Worm (Caenorhabditis elegans) whole organism, mixed stage, embryonic: ENCODE data around the gene srg-21.

Source experiments
- bed-3 ChIP-seq: fragments of 200-800 bp; sonication (Bioruptor generic); optimal IDR thresholded peaks from 3 replicates; lab custom pipeline; 2018; ENCODE audit warnings: mild to moderate bottlenecking, missing genetic modification characterization, moderate library complexity, missing compliant biosample characterization
- blmp-1 ChIP-seq: fragments of 150-350 bp; optimal IDR thresholded peaks from 2 replicates; lab custom pipeline; 2014; ENCODE audit warnings: missing biosample characterization, missing genetic modification characterization
- ceh-39 ChIP-seq: fragments of 150-350 bp; optimal IDR thresholded peaks from 2 replicates; lab custom pipeline; 2014; ENCODE audit warnings: missing biosample characterization, missing genetic modification characterization
- ceh-83 ChIP-seq: fragments of 200-800 bp; sonication (Bioruptor generic); optimal IDR thresholded peaks from 2 replicates; lab custom pipeline; 2018; ENCODE audit warnings: mild to moderate bottlenecking, missing genetic modification characterization, missing compliant biosample characterization
- ces-1 ChIP-seq: fragments of 150-350 bp; optimal IDR thresholded peaks from 2 replicates; lab custom pipeline; 2014; ENCODE audit warnings: missing biosample characterization, missing genetic modification reagents, missing genetic modification characterization
- cnd-1 ChIP-seq: fragments of 200-800 bp; sonication (Bioruptor generic); optimal IDR thresholded peaks from 2 replicates; lab custom pipeline; 2018; ENCODE audit warnings: mild to moderate bottlenecking, missing genetic modification characterization, missing compliant biosample characterization
- drap-1 ChIP-seq: fragments of 200-800 bp; sonication (Bioruptor generic); optimal IDR thresholded peaks from 3 replicates; lab custom pipeline; 2018; ENCODE audit warnings: mild to moderate bottlenecking, missing genetic modification characterization, missing compliant biosample characterization
- elt-1 ChIP-seq: sonication (generic microtip); optimal IDR thresholded peaks from 2 replicates; lab custom pipeline; 2017; ENCODE audit warnings: missing genetic modification characterization, mild to moderate bottlenecking, missing compliant biosample characterization, antibody characterized with exemption, moderate library complexity, borderline replicate concordance; ENCODE audit not compliant: insufficient read depth
- elt-3 ChIP-seq: fragments of 150-350 bp; optimal IDR thresholded peaks from 2 replicates; lab custom pipeline; 2014; ENCODE audit warnings: missing biosample characterization, missing genetic modification characterization
- ham-2 ChIP-seq: fragments of 200-800 bp; sonication (Bioruptor generic); optimal IDR thresholded peaks from 2 replicates; lab custom pipeline; 2018; ENCODE audit warnings: mild to moderate bottlenecking, missing genetic modification characterization, missing compliant biosample characterization
- hlh-1 ChIP-seq: fragments of 150-350 bp; optimal IDR thresholded peaks from 2 replicates; lab custom pipeline; 2014; ENCODE audit warnings: missing biosample characterization, missing genetic modification reagents, missing genetic modification characterization
- lin-13 ChIP-seq: fragments of 150-350 bp; optimal IDR thresholded peaks from 2 replicates; lab custom pipeline; 2014; ENCODE audit warnings: missing biosample characterization, missing genetic modification characterization
- lin-32 ChIP-seq: fragments of 200-800 bp; sonication (Bioruptor generic); optimal IDR thresholded peaks from 2 replicates; lab custom pipeline; 2018; ENCODE audit warnings: mild to moderate bottlenecking, missing genetic modification characterization, missing compliant biosample characterization
- mab-5 ChIP-seq: fragments of 150-350 bp; optimal IDR thresholded peaks from 2 replicates; lab custom pipeline; 2014; ENCODE audit warnings: missing biosample characterization, missing genetic modification characterization
- mep-1 ChIP-seq: fragments of 150-350 bp; optimal IDR thresholded peaks from 2 replicates; lab custom pipeline; 2017; ENCODE audit warnings: missing biosample characterization, missing genetic modification reagents, missing genetic modification characterization, inconsistent platforms
- nhr-12 ChIP-seq: fragments of 150-350 bp; optimal IDR thresholded peaks from 2 replicates; lab custom pipeline; 2014; ENCODE audit warnings: missing biosample characterization, missing genetic modification characterization
- nhr-2 ChIP-seq: fragments of 150-350 bp; optimal IDR thresholded peaks from 2 replicates; lab custom pipeline; 2014; ENCODE audit warnings: missing biosample characterization, missing genetic modification characterization
- nhr-237 ChIP-seq: fragments of 150-350 bp; optimal IDR thresholded peaks from 2 replicates; lab custom pipeline; 2014; ENCODE audit warnings: missing biosample characterization, missing genetic modification characterization
- nhr-28 ChIP-seq: fragments of 150-350 bp; optimal IDR thresholded peaks from 2 replicates; lab custom pipeline; 2014; ENCODE audit warnings: missing biosample characterization, missing genetic modification characterization
- nhr-76 ChIP-seq: sonication (generic microtip); optimal IDR thresholded peaks from 2 replicates; lab custom pipeline; 2017; ENCODE audit warnings: missing biosample characterization, missing genetic modification characterization
- pha-4 ChIP-seq: fragments of 150-350 bp; optimal IDR thresholded peaks from 2 replicates; lab custom pipeline; 2018; ENCODE audit warnings: missing biosample characterization, missing genetic modification reagents, missing genetic modification characterization
- sem-2 ChIP-seq: fragments of 200-800 bp; sonication (Bioruptor generic); optimal IDR thresholded peaks from 2 replicates; lab custom pipeline; 2018; ENCODE audit warnings: mild to moderate bottlenecking, missing genetic modification characterization, missing compliant biosample characterization
- snpc-4 ChIP-seq: fragments of 150-350 bp; optimal IDR thresholded peaks from 2 replicates; lab custom pipeline; 2014; ENCODE audit warnings: missing biosample characterization, missing genetic modification characterization
- sptf-1 ChIP-seq: sonication (generic microtip); optimal IDR thresholded peaks from 2 replicates; lab custom pipeline; 2017; ENCODE audit warnings: mild to moderate bottlenecking, missing genetic modification characterization, moderate library complexity, missing compliant biosample characterization
- tbx-8 ChIP-seq: fragments of 200-800 bp; sonication (Bioruptor generic); optimal IDR thresholded peaks from 2 replicates; lab custom pipeline; 2018; ENCODE audit warnings: mild to moderate bottlenecking, missing genetic modification characterization, moderate library complexity, missing compliant biosample characterization
- unc-120 ChIP-seq: sonication (generic microtip); optimal IDR thresholded peaks from 2 replicates; lab custom pipeline; 2017; ENCODE audit warnings: missing genetic modification characterization, missing compliant biosample characterization; ENCODE audit not compliant: poor library complexity, severe bottlenecking
- unc-39 ChIP-seq: fragments of 150-350 bp; optimal IDR thresholded peaks from 2 replicates; lab custom pipeline; 2014; ENCODE audit warnings: missing biosample characterization, missing genetic modification characterization
- unc-62 ChIP-seq: fragments of 150-350 bp; optimal IDR thresholded peaks from 2 replicates; lab custom pipeline; 2014; ENCODE audit warnings: missing biosample characterization, missing genetic modification reagents, missing genetic modification characterization
- zip-8 ChIP-seq: fragments of 150-350 bp; optimal IDR thresholded peaks from 2 replicates; lab custom pipeline; 2014; ENCODE audit warnings: missing biosample characterization, missing genetic modification characterization
- ztf-11 ChIP-seq: fragments of 150-350 bp; optimal IDR thresholded peaks from 2 replicates; lab custom pipeline; 2014; ENCODE audit warnings: missing biosample characterization, missing genetic modification characterization

The srg-21 gene

ce11 chrII:3113289-3113688, 22.1 kb upstream of the srg-21 start:
- TF ChIP-seq nhr-76 = no peak
- TF ChIP-seq mab-5 (tag; lab: Kevin White, UChicago) = no peak
- TF ChIP-seq ham-2 (GFP tag; lab: Kevin White, UChicago) = no peak
- TF ChIP-seq blmp-1 (tag; lab: Kevin White, UChicago) = no peak
- TF ChIP-seq cnd-1 (tag; lab: Kevin White, UChicago) = no peak
- TF ChIP-seq drap-1 (GFP tag; lab: Kevin White, UChicago) = no peak
- TF ChIP-seq ceh-39 (tag; lab: Kevin White, UChicago) = no peak
- TF ChIP-seq ztf-11 = no peak
- no peak for TF ChIP-seq nhr-28 (tag; lab: Kevin White, UChicago)
- TF ChIP-seq hlh-1 (tag; lab: Kevin White, UChicago) = no peak
- TF ChIP-seq zip-8 = no peak
- TF ChIP-seq sem-2 = no peak
- no peak for TF ChIP-seq unc-39 (tag; lab: Kevin White, UChicago)
- TF ChIP-seq nhr-237 (tag; lab: Kevin White, UChicago) = no peak
- TF ChIP-seq unc-120 (tag; lab: Kevin White, UChicago) = no peak
- TF ChIP-seq nhr-2 (tag; lab: Kevin White, UChicago) = no peak
- no peak for TF ChIP-seq tbx-8 (GFP tag; lab: Kevin White, UChicago)
- TF ChIP-seq elt-1 (tag; lab: Kevin White, UChicago) = no peak
- TF ChIP-seq, all 35 proteins: peak for 0

- TF ChIP-seq elt-1 (tag; lab: Kevin White, UChicago) = no peak
- no peak for TF ChIP-seq mab-5 (tag; lab: Kevin White, UChicago)
- TF ChIP-seq unc-62 (GFP tag; lab: Kevin White, UChicago) = no peak
- no peak for TF ChIP-seq cnd-1 (tag; lab: Kevin White, UChicago)
- TF ChIP-seq unc-120 (tag; lab: Kevin White, UChicago) = no peak
- TF ChIP-seq unc-39 (tag; lab: Kevin White, UChicago) = no peak
- TF ChIP-seq ceh-83 = no peak
- no peak for TF ChIP-seq zip-8
- TF ChIP-seq sem-2 = no peak
- no peak for TF ChIP-seq mep-1
- TF ChIP-seq tbx-8 (GFP tag; lab: Kevin White, UChicago) = no peak
- TF ChIP-seq drap-1 (GFP tag; lab: Kevin White, UChicago) = no peak
- no peak for TF ChIP-seq pha-4 (tag; lab: Kevin White, UChicago)
- no peak for TF ChIP-seq lin-32 (GFP tag; lab: Kevin White, UChicago)
- no peak for TF ChIP-seq ztf-11
- TF ChIP-seq lin-13 (tag; lab: Kevin White, UChicago) = no peak
- TF ChIP-seq hlh-1 (tag; lab: Kevin White, UChicago) = no peak
- TF ChIP-seq sptf-1 (tag; lab: Kevin White, UChicago) = no peak
These were observed 21.1 kb upstream of the srg-21 start, which contains the start of gene Y25C1A.2 for ce11 chrII:3112313-3112712. TSS of gene Y25C1A.2 (plus strand) at chrII:3112613.

- TF ChIP-seq bed-3 (GFP tag; lab: Kevin White, UChicago) (no peak), sem-2 (no peak), ces-1 (GFP tag; lab: Kevin White, UChicago) (no peak), zip-8 (no peak), lin-32 (GFP tag; lab: Kevin White, UChicago) (no peak), elt-1 (tag; lab: Kevin White, UChicago) (no peak), blmp-1 (tag; lab: Kevin White, UChicago) (no peak), cnd-1 (tag; lab: Kevin White, UChicago) (no peak), ham-2 (GFP tag; lab: Kevin White, UChicago) (no peak), ceh-83 (no peak), nhr-237 (tag; lab: Kevin White, UChicago) (no peak), unc-120 (tag; lab: Kevin White, UChicago) (no peak)
These were observed 20.0 kb upstream of the srg-21 start, which contains the start of gene Y25C1A.13 for ce11 chrII:3111147-3111546. TSS of gene Y25C1A.13 (minus strand) at chrII:3111247.

DNA sequence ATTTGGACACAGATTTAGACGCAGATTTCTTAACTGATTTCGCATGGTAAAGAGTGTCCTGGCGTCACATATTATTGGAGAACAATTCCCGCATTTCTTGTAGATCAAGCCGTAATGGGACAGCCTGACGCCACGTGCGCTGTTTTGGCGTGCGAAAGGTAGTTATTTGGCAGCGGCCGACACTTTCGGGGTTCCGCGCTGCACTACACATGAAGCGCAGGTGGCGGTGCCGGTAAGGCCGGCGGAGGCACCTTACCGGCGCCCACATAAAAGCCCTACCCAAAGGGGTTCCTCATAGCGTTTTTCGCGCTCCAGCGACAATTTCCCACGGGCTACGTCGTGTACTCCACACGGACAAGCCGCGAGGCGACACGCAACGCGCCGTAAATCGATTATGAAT, 18.9 kb upstream of the srg-21 start:
- TF ChIP-seq sem-2 = no peak
- no peak for TF ChIP-seq nhr-12 (tag; lab: Kevin White, UChicago)
- no peak for TF ChIP-seq zip-8
- TF ChIP-seq snpc-4 = no peak
- no peak for TF ChIP-seq hlh-1 (tag; lab: Kevin White, UChicago)
- no peak for TF ChIP-seq mab-5 (tag; lab: Kevin White, UChicago)
- TF ChIP-seq elt-1 (tag; lab: Kevin White, UChicago) = no peak
- no peak for TF ChIP-seq ceh-39 (tag; lab: Kevin White, UChicago)
- TF ChIP-seq mep-1 = no peak
- no peak for TF ChIP-seq ztf-11
- TF ChIP-seq elt-3 (tag; lab: Kevin White, UChicago) = no peak
- no peak for TF ChIP-seq sptf-1 (tag; lab: Kevin White, UChicago)
- TF ChIP-seq ceh-83 = no peak
